Fruit fly (Drosophila melanogaster) whole organism, embryonic: ENCODE data around the gene AP-1mu.

Experiments used
- Antp ChIP-seq: fragments of 200-800 bp; sonication (Bioruptor generic); optimal IDR thresholded peaks from 3 replicates; lab custom pipeline; 2016; ENCODE audit warnings: missing biosample characterization, missing genetic modification characterization
- BEAF-32 ChIP-seq: fragments of 200-800 bp; sonication (Bioruptor generic); optimal IDR thresholded peaks from 3 replicates; lab custom pipeline; 2017; ENCODE audit warnings: missing biosample characterization, missing genetic modification characterization, mild to moderate bottlenecking, moderate library complexity, missing genetic modification reagents
- Bteb2 ChIP-seq: fragments of 200-800 bp; sonication (Bioruptor generic); optimal IDR thresholded peaks from 2 replicates; lab custom pipeline; 2016; ENCODE audit warnings: missing biosample characterization, missing genetic modification characterization
- CG10321 ChIP-seq: fragments of 200-800 bp; sonication (Bioruptor generic); IDR thresholded peaks from 2 replicates; pipeline ENCODE4 v1.3.6; 2022; ENCODE audit warnings: missing biosample characterization, missing genetic modification characterization
- CG11247 ChIP-seq: fragments of 200-800 bp; sonication (Bioruptor generic); IDR thresholded peaks from 2 replicates; pipeline ENCODE4 v1.3.6; 2022; ENCODE audit warnings: missing biosample characterization, missing genetic modification characterization
- CG12104 ChIP-seq: fragments of 200-800 bp; sonication (Bioruptor generic); optimal IDR thresholded peaks from 3 replicates; lab custom pipeline; 2016; ENCODE audit warnings: missing biosample characterization, missing genetic modification characterization
- CG12391 ChIP-seq: fragments of 200-800 bp; sonication (Bioruptor generic); optimal IDR thresholded peaks from 3 replicates; lab custom pipeline; 2018; ENCODE audit warnings: missing biosample characterization, mild to moderate bottlenecking, missing genetic modification characterization, moderate library complexity
- CG12744 ChIP-seq: fragments of 200-800 bp; sonication (Bioruptor generic); optimal IDR thresholded peaks from 2 replicates; lab custom pipeline; 2016; ENCODE audit warnings: missing biosample characterization, missing genetic modification characterization
- CG13775 ChIP-seq: fragments of 200-800 bp; sonication (Bioruptor generic); optimal IDR thresholded peaks from 3 replicates; lab custom pipeline; 2017; ENCODE audit warnings: missing biosample characterization, mild to moderate bottlenecking, missing genetic modification characterization
- CG15514 ChIP-seq: fragments of 200-800 bp; sonication (Bioruptor generic); optimal IDR thresholded peaks from 3 replicates; lab custom pipeline; 2017; ENCODE audit warnings: missing biosample characterization, missing genetic modification characterization, mild to moderate bottlenecking, moderate library complexity, missing genetic modification reagents
- CG15696 ChIP-seq: fragments of 200-800 bp; sonication (Bioruptor generic); optimal IDR thresholded peaks from 2 replicates; lab custom pipeline; 2019; ENCODE audit warnings: missing biosample characterization, mild to moderate bottlenecking, missing genetic modification characterization, moderate library complexity
- CG1603 ChIP-seq: fragments of 200-800 bp; sonication (Bioruptor generic); optimal IDR thresholded peaks from 2 replicates; lab custom pipeline; 2019; ENCODE audit warnings: missing biosample characterization, mild to moderate bottlenecking, missing genetic modification characterization, moderate library complexity
- CG1647 ChIP-seq: fragments of 200-800 bp; sonication (Bioruptor generic); optimal IDR thresholded peaks from 3 replicates; lab custom pipeline; 2016; ENCODE audit warnings: missing biosample characterization, missing genetic modification characterization
- CG17385 ChIP-seq: fragments of 200-800 bp; sonication (Bioruptor generic); optimal IDR thresholded peaks from 3 replicates; lab custom pipeline; 2018; ENCODE audit warnings: missing biosample characterization, mild to moderate bottlenecking, missing genetic modification characterization
- CG2120 ChIP-seq: fragments of 200-800 bp; sonication (Bioruptor generic); optimal IDR thresholded peaks from 3 replicates; lab custom pipeline; 2016; ENCODE audit warnings: missing biosample characterization, missing genetic modification characterization
- CG2202 ChIP-seq: fragments of 200-800 bp; sonication (Bioruptor generic); optimal IDR thresholded peaks from 2 replicates; lab custom pipeline; 2018; ENCODE audit warnings: missing biosample characterization, mild to moderate bottlenecking, missing genetic modification characterization
- CG4328 ChIP-seq: fragments of 200-800 bp; sonication (Bioruptor generic); optimal IDR thresholded peaks from 3 replicates; lab custom pipeline; 2017; ENCODE audit warnings: missing biosample characterization, missing genetic modification reagents, missing genetic modification characterization
- CG6813 ChIP-seq: fragments of 200-800 bp; sonication (Bioruptor generic); optimal IDR thresholded peaks from 2 replicates; lab custom pipeline; 2017; ENCODE audit warnings: missing biosample characterization, missing genetic modification characterization, mild to moderate bottlenecking, moderate library complexity, missing genetic modification reagents
- CG7963 ChIP-seq: fragments of 200-800 bp; sonication (Bioruptor generic); IDR thresholded peaks from 3 replicates; pipeline ENCODE4 v1.3.6; 2022; ENCODE audit warnings: missing biosample characterization, missing genetic modification characterization; ENCODE audit not compliant: partially characterized antibody
- CG8765 ChIP-seq: fragments of 200-800 bp; sonication (Bioruptor generic); IDR thresholded peaks from 2 replicates; pipeline ENCODE4 v1.3.6; 2022; ENCODE audit warnings: missing biosample characterization, missing genetic modification characterization
- CG9437 ChIP-seq: fragments of 200-800 bp; sonication (Bioruptor generic); optimal IDR thresholded peaks from 2 replicates; lab custom pipeline; 2018; ENCODE audit warnings: missing biosample characterization, mild to moderate bottlenecking, missing genetic modification characterization
- D19B ChIP-seq: fragments of 200-800 bp; sonication (Bioruptor generic); optimal IDR thresholded peaks from 2 replicates; lab custom pipeline; 2017; ENCODE audit warnings: missing biosample characterization, mild to moderate bottlenecking, missing genetic modification characterization
- Elba2 ChIP-seq: fragments of 200-800 bp; sonication (Bioruptor generic); optimal IDR thresholded peaks from 3 replicates; lab custom pipeline; 2016; ENCODE audit warnings: missing biosample characterization, missing genetic modification characterization
- Ets97D ChIP-seq: fragments of 200-800 bp; sonication (Bioruptor generic); optimal IDR thresholded peaks from 3 replicates; lab custom pipeline; 2016; ENCODE audit warnings: missing biosample characterization, missing genetic modification characterization
- Lhr ChIP-seq: fragments of 200-800 bp; sonication (Bioruptor generic); optimal IDR thresholded peaks from 3 replicates; lab custom pipeline; 2017; ENCODE audit warnings: mild to moderate bottlenecking, missing biosample characterization, missing genetic modification reagents, missing genetic modification characterization
- Max ChIP-seq: fragments of 200-800 bp; sonication (Bioruptor generic); optimal IDR thresholded peaks from 2 replicates; lab custom pipeline; 2016; ENCODE audit warnings: missing biosample characterization, mild to moderate bottlenecking, missing genetic modification characterization
- NC2α ChIP-seq: fragments of 200-800 bp; sonication (Bioruptor generic); optimal IDR thresholded peaks from 2 replicates; lab custom pipeline; 2016; ENCODE audit warnings: missing biosample characterization, missing genetic modification characterization
- PHDP ChIP-seq: fragments of 200-800 bp; sonication (Bioruptor generic); optimal IDR thresholded peaks from 3 replicates; lab custom pipeline; 2018; ENCODE audit warnings: missing biosample characterization, mild to moderate bottlenecking, missing genetic modification characterization, moderate library complexity
- Pdp1 ChIP-seq, 2 experiments: fragments of 200-800 bp; sonication (Bioruptor generic); optimal IDR thresholded peaks; 3 replicates each; lab custom pipeline; 2016; ENCODE audit warnings: missing biosample characterization in 2 of 2, missing genetic modification characterization in 2 of 2, mild to moderate bottlenecking in 1 of 2, moderate library complexity in 1 of 2
- Ptx1 ChIP-seq: fragments of 200-800 bp; sonication (Bioruptor generic); IDR thresholded peaks from 2 replicates; pipeline ENCODE4 v1.3.6; 2022; ENCODE audit warnings: missing biosample characterization, missing genetic modification characterization
- Sry-δ ChIP-seq: fragments of 200-800 bp; sonication (Bioruptor generic); optimal IDR thresholded peaks from 2 replicates; lab custom pipeline; 2016; ENCODE audit warnings: missing biosample characterization, missing genetic modification characterization
- ac ChIP-seq: fragments of 200-800 bp; sonication (Bioruptor generic); optimal IDR thresholded peaks from 3 replicates; lab custom pipeline; 2017; ENCODE audit warnings: missing biosample characterization, mild to moderate bottlenecking, missing genetic modification characterization
- bbx ChIP-seq: fragments of 200-800 bp; sonication (Bioruptor generic); IDR thresholded peaks from 2 replicates; pipeline ENCODE4 v1.3.6; 2022; ENCODE audit warnings: missing biosample characterization, missing genetic modification characterization; ENCODE audit not compliant: partially characterized antibody
- cad ChIP-seq: fragments of >200 bp; optimal IDR thresholded peaks from 2 replicates; lab custom pipeline; 2017; ENCODE audit warnings: missing biosample characterization, missing genetic modification characterization
- cg ChIP-seq: fragments of 200-800 bp; sonication (Bioruptor generic); optimal IDR thresholded peaks from 3 replicates; lab custom pipeline; 2019; ENCODE audit warnings: missing biosample characterization, mild to moderate bottlenecking, missing genetic modification characterization, moderate library complexity
- chn ChIP-seq: fragments of 200-800 bp; sonication (Bioruptor generic); optimal IDR thresholded peaks from 2 replicates; lab custom pipeline; 2016; ENCODE audit warnings: missing biosample characterization, missing genetic modification characterization
- exex ChIP-seq: fragments of 200-800 bp; sonication (Bioruptor generic); optimal IDR thresholded peaks from 4 replicates; lab custom pipeline; 2018; ENCODE audit warnings: missing biosample characterization, mild to moderate bottlenecking, missing genetic modification characterization, moderate library complexity
- fd3F ChIP-seq: fragments of 200-800 bp; sonication (Bioruptor generic); optimal IDR thresholded peaks from 2 replicates; lab custom pipeline; 2018; ENCODE audit warnings: missing biosample characterization, mild to moderate bottlenecking, missing genetic modification characterization, moderate library complexity
- ftz-f1 ChIP-seq: fragments of 200-800 bp; sonication (Bioruptor generic); optimal IDR thresholded peaks from 2 replicates; lab custom pipeline; 2016; ENCODE audit warnings: missing biosample characterization, missing genetic modification characterization
- hkb ChIP-seq, 2 experiments: fragments of 200-800 bp in 1 of 2; fragments of >200 bp in 1 of 2; sonication (Bioruptor generic) in 1 of 2; IDR thresholded peaks in 1 of 2; optimal IDR thresholded peaks in 1 of 2; 2 replicates each; pipeline versions ENCODE4 v1.3.6 to Lab custom; 2017 to 2022; ENCODE audit warnings: missing biosample characterization in 1 of 2, missing genetic modification characterization in 1 of 2
- ind ChIP-seq: fragments of 200-800 bp; sonication (Bioruptor generic); optimal IDR thresholded peaks from 3 replicates; lab custom pipeline; 2016; ENCODE audit warnings: missing biosample characterization, missing genetic modification characterization
- phol ChIP-seq: fragments of 200-800 bp; sonication (Bioruptor generic); optimal IDR thresholded peaks from 3 replicates; lab custom pipeline; 2018; ENCODE audit warnings: missing biosample characterization, mild to moderate bottlenecking, missing genetic modification characterization, moderate library complexity
- pum ChIP-seq: fragments of 200-800 bp; sonication (Bioruptor generic); optimal IDR thresholded peaks from 2 replicates; lab custom pipeline; 2016; ENCODE audit warnings: missing biosample characterization, missing genetic modification characterization
- scrt ChIP-seq: fragments of 200-800 bp; sonication (Bioruptor generic); optimal IDR thresholded peaks from 2 replicates; lab custom pipeline; 2018; ENCODE audit warnings: missing biosample characterization, mild to moderate bottlenecking, missing genetic modification characterization, moderate library complexity
- sd ChIP-seq: fragments of 200-800 bp; sonication (Bioruptor generic); optimal IDR thresholded peaks from 3 replicates; lab custom pipeline; 2018; ENCODE audit warnings: missing biosample characterization, mild to moderate bottlenecking, missing genetic modification characterization, moderate library complexity
- sqz ChIP-seq: fragments of 200-800 bp; sonication (Bioruptor generic); optimal IDR thresholded peaks from 3 replicates; lab custom pipeline; 2018; ENCODE audit warnings: missing biosample characterization, mild to moderate bottlenecking, missing genetic modification characterization
- stc ChIP-seq: fragments of 200-800 bp; sonication (Bioruptor generic); IDR thresholded peaks from 2 replicates; pipeline ENCODE4 v1.3.6; 2022; ENCODE audit warnings: missing biosample characterization, missing genetic modification characterization
- zfh2 ChIP-seq: fragments of 200-800 bp; sonication (Bioruptor generic); optimal IDR thresholded peaks from 2 replicates; lab custom pipeline; 2016; ENCODE audit warnings: missing biosample characterization, missing genetic modification characterization

The AP-1mu gene

dm6 chr3R:9516400-9516852, 42.9 kb downstream of the AP-1mu start (continued):
- no peak for TF ChIP-seq ftz-f1 (GFP tag; lab: Kevin White, UChicago)
- no peak for TF ChIP-seq Ptx1 (GFP tag; lab: Robert Waterston, UW)
- peak in 1 of 2 experiments; percentile 76 for TF ChIP-seq Pdp1 (GFP tag; optimal IDR thresholded peaks at IDR 0.05; lab: Kevin White, UChicago)
- TF ChIP-seq CG4328 (GFP tag; lab: Kevin White, UChicago), result peak; percentile 15
- TF ChIP-seq fd3F, result no peak
- TF ChIP-seq stc (GFP tag; lab: Robert Waterston, UW), result no peak
- TF ChIP-seq BEAF-32 (GFP tag; lab: Kevin White, UChicago), result no peak
- TF ChIP-seq CG7963 (GFP tag; lab: Robert Waterston, UW), result no peak

- TF ChIP-seq CG6813, result no peak
- TF ChIP-seq Bteb2, result peak; percentile 61
- TF ChIP-seq sqz (GFP tag; lab: Kevin White, UChicago), result peak; percentile 51
- peak; percentile 94 for TF ChIP-seq CG1603 (tag; lab: Kevin White, UChicago)
- TF ChIP-seq Ets97D (GFP tag; lab: Kevin White, UChicago), result peak; percentile 94
- TF ChIP-seq CG9437 (GFP tag; lab: Kevin White, UChicago), result no peak
- TF ChIP-seq CG13775 (GFP tag; lab: Kevin White, UChicago), result peak; percentile 35
- no peak for TF ChIP-seq Elba2 (GFP tag; lab: Kevin White, UChicago)
- peak; percentile 26 for TF ChIP-seq ftz-f1 (GFP tag; lab: Kevin White, UChicago)
- peak; percentile 91 for TF ChIP-seq zfh2 (GFP tag; lab: Kevin White, UChicago)
- TF ChIP-seq PHDP (tag; lab: Kevin White, UChicago), result peak; percentile 1
- peak; percentile 13 for TF ChIP-seq CG17385
- TF ChIP-seq CG15514, result peak; percentile 89
- peak; percentile 83 for TF ChIP-seq Antp
- no peak for TF ChIP-seq D19B
- no peak for TF ChIP-seq CG11247
- peak; percentile 86 for TF ChIP-seq Lhr (GFP tag; lab: Kevin White, UChicago)
- TF ChIP-seq CG8765 (GFP tag; lab: Robert Waterston, UW), result no peak
- TF ChIP-seq Sry-δ (GFP tag; lab: Kevin White, UChicago), result peak; percentile 100
- no peak for TF ChIP-seq ac (GFP tag; lab: Kevin White, UChicago)
- TF ChIP-seq phol (tag; lab: Kevin White, UChicago), result peak; percentile 87
- TF ChIP-seq CG2202 (tag; lab: Kevin White, UChicago), result peak; percentile 19
- peak; percentile 79 for TF ChIP-seq pum
- no peak for TF ChIP-seq cad
- TF ChIP-seq ind (GFP tag; lab: Kevin White, UChicago), result peak; percentile 61
- peak; percentile 25 for TF ChIP-seq CG12104 (GFP tag; lab: Kevin White, UChicago)
- TF ChIP-seq Max (GFP tag; lab: Kevin White, UChicago), result peak; percentile 13
- peak; percentile 51 for TF ChIP-seq CG15696 (tag; lab: Kevin White, UChicago)
- TF ChIP-seq scrt (GFP tag; lab: Kevin White, UChicago), result peak; percentile 42
- TF ChIP-seq CG1647, result peak; percentile 86
- peak; percentile 96 for TF ChIP-seq cg
- peak; percentile 59 for TF ChIP-seq CG12391 (tag; lab: Kevin White, UChicago)
- no peak for TF ChIP-seq hkb (optimal IDR thresholded peaks at IDR 0.05; lab: Kevin White, UChicago)
- no peak for TF ChIP-seq hkb (GFP tag; IDR thresholded peaks at IDR 0.05; lab: Robert Waterston, UW)
- TF ChIP-seq sd, result peak; percentile 87
- TF ChIP-seq chn (GFP tag; lab: Kevin White, UChicago), result peak; percentile 75
- no peak for TF ChIP-seq bbx
- TF ChIP-seq exex (tag; lab: Kevin White, UChicago), result peak; percentile 56
- TF ChIP-seq CG10321 (GFP tag; lab: Robert Waterston, UW), result no peak
- TF ChIP-seq NC2α, result peak; percentile 32
- peak; percentile 48 for TF ChIP-seq CG12744
- TF ChIP-seq CG2120 (GFP tag; lab: Kevin White, UChicago), result peak; percentile 89
Observed at dm6 chr3R:9515860-9516344, 43.4 kb downstream of the AP-1mu start, which contains the start of the genes mRpL47, CG8176 and Kdm3. mRpL47 (minus strand) TSS chr3R:9515908. CG8176 (plus strand) TSS chr3R:9516007. Kdm3 (plus strand) TSS chr3R:9516007.
